Worm (Caenorhabditis elegans) whole organism, L4/young adult: Measurements from ENCODE around the gene Y45G5AM.9.

Experiments
- W03F9.2 ChIP-seq: fragments of 150-350 bp; optimal IDR thresholded peaks from 2 replicates; lab custom pipeline; 2014; ENCODE audit warnings: missing biosample characterization, missing genetic modification characterization
- dao-5 ChIP-seq: sonication (generic microtip); optimal IDR thresholded peaks from 2 replicates; lab custom pipeline; 2016; ENCODE audit warnings: missing genotype, missing genetic modification characterization, moderate library complexity, missing compliant biosample characterization
- him-1 ChIP-seq: sonication (generic microtip); optimal IDR thresholded peaks from 2 replicates; lab custom pipeline; 2016; ENCODE audit warnings: missing genotype, missing genetic modification reagents, missing genetic modification characterization, missing compliant biosample characterization

- TF ChIP-seq W03F9.2 (tag; lab: Kevin White, UChicago) (no peak), dao-5 (tag; lab: Kevin White, UChicago) (no peak), him-1 (no peak)
Measured at ce11 chrV:4190232-4190631, 4.2 kb downstream of the Y45G5AM.9 start.
